Worm (Caenorhabditis elegans) whole organism, early embryonic: Measurements from ENCODE around the gene hbl-1.

Source experiments
- F13C5.2 ChIP-seq: sonication (generic microtip); optimal IDR thresholded peaks from 2 replicates; lab custom pipeline; 2017; ENCODE audit warnings: mild to moderate bottlenecking, missing genetic modification characterization, inconsistent platforms, missing compliant biosample characterization
- aly-1 ChIP-seq: sonication (generic microtip); optimal IDR thresholded peaks from 2 replicates; lab custom pipeline; 2016; ENCODE audit warnings: missing genetic modification characterization, missing compliant biosample characterization
- ama-1 ChIP-seq: fragments of 150-350 bp; optimal IDR thresholded peaks from 2 replicates; lab custom pipeline; 2014
- ceh-13 ChIP-seq: fragments of 200-800 bp; sonication (Bioruptor generic); optimal IDR thresholded peaks from 2 replicates; lab custom pipeline; 2018; ENCODE audit warnings: mild to moderate bottlenecking, missing genetic modification characterization, missing compliant biosample characterization
- ceh-36 ChIP-seq: sonication (generic microtip); optimal IDR thresholded peaks from 2 replicates; lab custom pipeline; 2016; ENCODE audit warnings: missing genetic modification characterization, inconsistent platforms, missing compliant biosample characterization
- ets-7 ChIP-seq: sonication (generic microtip); optimal IDR thresholded peaks from 2 replicates; lab custom pipeline; 2016; ENCODE audit warnings: missing genotype, missing genetic modification characterization, missing compliant biosample characterization
- flt-1 ChIP-seq: fragments of 200-800 bp; sonication (Bioruptor generic); IDR thresholded peaks from 2 replicates; pipeline ENCODE4 v1.3.6; 2022; ENCODE audit warnings: missing genetic modification characterization, missing compliant biosample characterization
- hmg-4 ChIP-seq: fragments of 200-800 bp; sonication (Bioruptor generic); optimal IDR thresholded peaks from 2 replicates; lab custom pipeline; 2018; ENCODE audit warnings: mild to moderate bottlenecking, missing genetic modification characterization, missing compliant biosample characterization
- hnd-1 ChIP-seq: sonication (generic microtip); optimal IDR thresholded peaks from 2 replicates; lab custom pipeline; 2016; ENCODE audit warnings: missing genetic modification characterization, missing compliant biosample characterization
- scrt-1 ChIP-seq: fragments of 200-800 bp; sonication (Bioruptor generic); IDR thresholded peaks from 2 replicates; pipeline ENCODE4 v1.3.6; 2022; ENCODE audit warnings: missing genetic modification characterization, missing compliant biosample characterization
- tbx-11 ChIP-seq: fragments of 200-800 bp; sonication (Bioruptor generic); IDR thresholded peaks from 2 replicates; pipeline ENCODE4 v1.3.6; 2022; ENCODE audit warnings: missing genetic modification characterization, missing compliant biosample characterization
- tbx-37 ChIP-seq: fragments of 200-800 bp; sonication (Bioruptor generic); conservative IDR thresholded peaks from 2 replicates; pipeline ENCODE4 v1.3.6; 2022; ENCODE audit warnings: missing genetic modification reagents, missing genetic modification characterization, missing compliant biosample characterization
- tra-4 ChIP-seq: sonication (generic microtip); optimal IDR thresholded peaks from 2 replicates; lab custom pipeline; 2017; ENCODE audit warnings: missing genetic modification characterization, missing compliant biosample characterization

- TF ChIP-seq hmg-4 (GFP tag; lab: Kevin White, UChicago), result no peak
- no peak for TF ChIP-seq ama-1
- TF ChIP-seq tbx-37 (GFP tag; lab: Robert Waterston, UW), result no peak
- TF ChIP-seq ets-7 (tag; lab: Kevin White, UChicago), result no peak
- TF ChIP-seq ceh-36 (tag; lab: Kevin White, UChicago), result no peak
- no peak for TF ChIP-seq scrt-1 (GFP tag; lab: Robert Waterston, UW)
- TF ChIP-seq F13C5.2, result no peak
- TF ChIP-seq flt-1 (GFP tag; lab: Robert Waterston, UW), result no peak
- TF ChIP-seq tra-4, result no peak
- no peak for TF ChIP-seq tbx-11 (GFP tag; lab: Robert Waterston, UW)
- no peak for TF ChIP-seq hnd-1
- no peak for TF ChIP-seq ceh-13 (GFP tag; lab: Kevin White, UChicago)
- no peak for TF ChIP-seq aly-1 (tag; lab: Kevin White, UChicago)
Measured at ce11 chrX:5787861-5788260, 34.1 kb upstream of the hbl-1 start, which contains the start of gene F46G11.2.
